Worm (Caenorhabditis elegans): ENCODE data around the gene F44E2.7.

- no peak for TF ChIP-seq sptf-1 (tag; optimal IDR thresholded peaks at IDR 0.05)
- no peak for TF ChIP-seq unc-120 (tag; optimal IDR thresholded peaks at IDR 0.05; ENCODE audit: poor library complexity, severe bottlenecking)
- TF ChIP-seq nhr-12 (tag; optimal IDR thresholded peaks at IDR 0.05) = no peak
- TF ChIP-seq lin-13 (tag; optimal IDR thresholded peaks at IDR 0.05) = no peak
- TF ChIP-seq ceh-43 (GFP tag; optimal IDR thresholded peaks at IDR 0.05) = no peak
- TF ChIP-seq ham-2 (GFP tag; optimal IDR thresholded peaks at IDR 0.05) = no peak
- TF ChIP-seq ztf-11 (tag; optimal IDR thresholded peaks at IDR 0.05) = no peak
- no peak for TF ChIP-seq snpc-4 (tag; optimal IDR thresholded peaks at IDR 0.05)
- no peak for TF ChIP-seq nhr-76 (tag; optimal IDR thresholded peaks at IDR 0.05)
These were observed 34.1 kb upstream of the F44E2.7 start for ce11 chrIII:8882333-8882732.

Measured in whole organism, mixed stage, embryonic.